Fruit fly (Drosophila melanogaster) whole organism, embryonic: ENCODE measurements around the gene Shmt.

Experiments
- Asciz ChIP-seq: fragments of 200-800 bp; sonication (Bioruptor generic); optimal IDR thresholded peaks from 2 replicates; lab custom pipeline; 2017; ENCODE audit warnings: missing biosample characterization, mild to moderate bottlenecking, missing genetic modification characterization, missing genetic modification reagents
- B-H2 ChIP-seq: fragments of 200-800 bp; sonication (Bioruptor generic); optimal IDR thresholded peaks from 2 replicates; lab custom pipeline; 2018; ENCODE audit warnings: missing biosample characterization, mild to moderate bottlenecking, missing genetic modification characterization
- CG11398 ChIP-seq: fragments of 200-800 bp; sonication (Bioruptor generic); optimal IDR thresholded peaks from 2 replicates; lab custom pipeline; 2016; ENCODE audit warnings: missing biosample characterization, missing genetic modification characterization
- CG13123 ChIP-seq: fragments of 200-800 bp; sonication (Bioruptor generic); optimal IDR thresholded peaks from 2 replicates; lab custom pipeline; 2016; ENCODE audit warnings: missing biosample characterization, missing genetic modification characterization
- CG13296 ChIP-seq: fragments of 200-800 bp; sonication (Bioruptor generic); optimal IDR thresholded peaks from 3 replicates; lab custom pipeline; 2018; ENCODE audit warnings: missing biosample characterization, mild to moderate bottlenecking, missing genetic modification characterization
- CG15479 ChIP-seq: fragments of 200-800 bp; sonication (Bioruptor generic); optimal IDR thresholded peaks from 3 replicates; lab custom pipeline; 2019; ENCODE audit warnings: missing biosample characterization, mild to moderate bottlenecking, missing genetic modification characterization, moderate library complexity
- CG16863 ChIP-seq: fragments of 200-800 bp; sonication (Bioruptor generic); optimal IDR thresholded peaks from 3 replicates; lab custom pipeline; 2016; ENCODE audit warnings: missing biosample characterization, missing genetic modification characterization
- CG18011 ChIP-seq: fragments of 200-800 bp; sonication (Bioruptor generic); optimal IDR thresholded peaks from 2 replicates; lab custom pipeline; 2017; ENCODE audit warnings: missing biosample characterization, missing genetic modification characterization, mild to moderate bottlenecking, moderate library complexity, missing genotype
- CG18262 ChIP-seq: fragments of 200-800 bp; optimal IDR thresholded peaks from 3 replicates; lab custom pipeline; 2019; ENCODE audit warnings: missing biosample characterization, mild to moderate bottlenecking, missing genetic modification characterization, moderate library complexity
- CG18476 ChIP-seq: fragments of 200-800 bp; sonication (Bioruptor generic); optimal IDR thresholded peaks from 2 replicates; lab custom pipeline; 2016; ENCODE audit warnings: missing biosample characterization, mild to moderate bottlenecking, missing genetic modification characterization
- CG31224 ChIP-seq: fragments of 200-800 bp; sonication (Bioruptor generic); IDR thresholded peaks from 2 replicates; pipeline ENCODE4 v1.3.6; 2022; ENCODE audit warnings: missing biosample characterization, missing genetic modification characterization
- CG32532 ChIP-seq: fragments of 200-800 bp; sonication (Bioruptor generic); IDR thresholded peaks from 2 replicates; pipeline ENCODE4 v1.3.6; 2022; ENCODE audit warnings: missing biosample characterization, missing genetic modification characterization
- CG32767 ChIP-seq: fragments of 200-800 bp; sonication (Bioruptor generic); IDR thresholded peaks from 2 replicates; pipeline ENCODE4 v1.3.6; 2022; ENCODE audit warnings: missing biosample characterization, missing genetic modification characterization
- CG3407 ChIP-seq: fragments of 200-800 bp; sonication (Bioruptor generic); optimal IDR thresholded peaks from 2 replicates; lab custom pipeline; 2018; ENCODE audit warnings: missing biosample characterization, mild to moderate bottlenecking, missing genetic modification characterization
- CG4328 ChIP-seq: fragments of 200-800 bp; sonication (Bioruptor generic); optimal IDR thresholded peaks from 3 replicates; lab custom pipeline; 2017; ENCODE audit warnings: missing biosample characterization, missing genetic modification reagents, missing genetic modification characterization
- CG4730 ChIP-seq: fragments of 200-800 bp; sonication (Bioruptor generic); IDR thresholded peaks from 2 replicates; pipeline ENCODE4 v1.3.6; 2022; ENCODE audit warnings: missing biosample characterization, missing genetic modification characterization
- CG5180 ChIP-seq: fragments of 200-800 bp; sonication (Bioruptor generic); optimal IDR thresholded peaks from 3 replicates; lab custom pipeline; 2017; ENCODE audit warnings: missing biosample characterization, missing genetic modification characterization, mild to moderate bottlenecking, moderate library complexity, missing genetic modification reagents
- CG7963 ChIP-seq: fragments of 200-800 bp; sonication (Bioruptor generic); IDR thresholded peaks from 3 replicates; pipeline ENCODE4 v1.3.6; 2022; ENCODE audit warnings: missing biosample characterization, missing genetic modification characterization; ENCODE audit not compliant: partially characterized antibody
- CG8290 ChIP-seq, 3 experiments: fragments of 200-800 bp; sonication (Bioruptor generic); optimal IDR thresholded peaks; 2 replicates each; lab custom pipeline; 2016 to 2019; ENCODE audit warnings: missing biosample characterization in 3 of 3, missing genetic modification characterization in 3 of 3, mild to moderate bottlenecking in 2 of 3, moderate library complexity in 1 of 3
- CG8359 ChIP-seq: fragments of 200-800 bp; sonication (Bioruptor generic); optimal IDR thresholded peaks from 2 replicates; lab custom pipeline; 2017; ENCODE audit warnings: missing biosample characterization, mild to moderate bottlenecking, missing genetic modification characterization, borderline replicate concordance
- HHEX ChIP-seq: fragments of 200-800 bp; sonication (Bioruptor generic); optimal IDR thresholded peaks from 3 replicates; lab custom pipeline; 2017; ENCODE audit warnings: missing biosample characterization, mild to moderate bottlenecking, missing genetic modification characterization, missing genetic modification reagents
- NK7.1 ChIP-seq: fragments of 200-800 bp; sonication (Bioruptor generic); optimal IDR thresholded peaks from 3 replicates; lab custom pipeline; 2016; ENCODE audit warnings: missing biosample characterization, missing genetic modification characterization
- Nf-YA ChIP-seq: fragments of 200-800 bp; sonication (Bioruptor generic); IDR thresholded peaks from 2 replicates; pipeline ENCODE4 v1.3.6; 2022; ENCODE audit warnings: missing biosample characterization, missing genetic modification characterization
- Stat92E ChIP-seq, 3 experiments: fragments of >200 bp in 2 of 3; fragments of 200-800 bp in 1 of 3; sonication (Bioruptor generic) in 1 of 3; optimal IDR thresholded peaks; 2 replicates each; lab custom pipeline; 2017 to 2019; ENCODE audit warnings: missing biosample characterization in 3 of 3, missing genetic modification characterization in 3 of 3, mild to moderate bottlenecking in 1 of 3, moderate library complexity in 1 of 3
- abd-A ChIP-seq: fragments of 200-800 bp; sonication (Bioruptor generic); optimal IDR thresholded peaks from 3 replicates; lab custom pipeline; 2019; ENCODE audit warnings: missing biosample characterization, mild to moderate bottlenecking, missing genetic modification characterization, moderate library complexity
- bcd ChIP-seq: fragments of 200-800 bp; sonication (Bioruptor generic); optimal IDR thresholded peaks from 2 replicates; lab custom pipeline; 2017; ENCODE audit warnings: missing biosample characterization, mild to moderate bottlenecking, missing genetic modification characterization
- cas ChIP-seq: fragments of 200-800 bp; sonication (Bioruptor generic); IDR thresholded peaks from 2 replicates; pipeline ENCODE4 v1.3.6; 2022; ENCODE audit warnings: missing biosample characterization, missing genetic modification characterization
- dati ChIP-seq: fragments of 200-800 bp; sonication (Bioruptor generic); IDR thresholded peaks from 2 replicates; pipeline ENCODE4 v1.3.6; 2022; ENCODE audit warnings: missing biosample characterization, missing genetic modification characterization
- dysf ChIP-seq: fragments of 200-800 bp; sonication (Bioruptor generic); IDR thresholded peaks from 3 replicates; pipeline ENCODE4 v1.3.6; 2022; ENCODE audit warnings: missing biosample characterization, missing genetic modification characterization
- fd3F ChIP-seq: fragments of 200-800 bp; sonication (Bioruptor generic); optimal IDR thresholded peaks from 2 replicates; lab custom pipeline; 2018; ENCODE audit warnings: missing biosample characterization, mild to moderate bottlenecking, missing genetic modification characterization, moderate library complexity
- fd64A ChIP-seq: fragments of 200-800 bp; sonication (Bioruptor generic); optimal IDR thresholded peaks from 3 replicates; lab custom pipeline; 2018; ENCODE audit warnings: missing biosample characterization, mild to moderate bottlenecking, missing genetic modification characterization
- grn ChIP-seq: fragments of 200-800 bp; sonication (Bioruptor generic); optimal IDR thresholded peaks from 3 replicates; lab custom pipeline; 2017; ENCODE audit warnings: missing biosample characterization, missing genetic modification characterization
- ham ChIP-seq: fragments of 200-800 bp; sonication (Bioruptor generic); IDR thresholded peaks from 2 replicates; pipeline ENCODE4 v1.3.6; 2022; ENCODE audit warnings: missing biosample characterization, missing genetic modification characterization
- her ChIP-seq: fragments of 200-800 bp; sonication (Bioruptor generic); optimal IDR thresholded peaks from 2 replicates; lab custom pipeline; 2016; ENCODE audit warnings: missing biosample characterization, missing genetic modification characterization
- jumu ChIP-seq: fragments of 200-800 bp; sonication (Bioruptor generic); optimal IDR thresholded peaks from 3 replicates; lab custom pipeline; 2016; ENCODE audit warnings: missing biosample characterization, missing genetic modification characterization
- ken ChIP-seq: fragments of 200-800 bp; sonication (Bioruptor generic); IDR thresholded peaks from 3 replicates; pipeline ENCODE4 v1.3.6; 2022; ENCODE audit warnings: missing biosample characterization, missing genetic modification characterization
- knrl ChIP-seq: fragments of 200-800 bp; sonication (Bioruptor generic); IDR thresholded peaks from 3 replicates; pipeline ENCODE4 v1.3.6; 2022; ENCODE audit warnings: missing biosample characterization, missing genetic modification characterization; ENCODE audit not compliant: partially characterized antibody
- lov ChIP-seq, 2 experiments: fragments of 200-800 bp in 1 of 2; fragments of >200 bp in 1 of 2; sonication (Bioruptor generic) in 1 of 2; IDR thresholded peaks in 1 of 2; optimal IDR thresholded peaks in 1 of 2; 2 replicates in 1 of 2; 3 replicates in 1 of 2; pipeline versions ENCODE4 v1.3.6 to Lab custom; 2017 to 2022; ENCODE audit warnings: missing biosample characterization in 1 of 2, missing genetic modification characterization in 1 of 2
- peb ChIP-seq: fragments of 200-800 bp; sonication (Bioruptor generic); IDR thresholded peaks from 2 replicates; pipeline ENCODE4 v1.3.6; 2022; ENCODE audit warnings: missing biosample characterization, missing genetic modification characterization
- row ChIP-seq: fragments of 200-800 bp; sonication (Bioruptor generic); IDR thresholded peaks from 3 replicates; pipeline ENCODE4 v1.3.6; 2022; ENCODE audit warnings: missing biosample characterization, missing genetic modification characterization
- scrt ChIP-seq: fragments of 200-800 bp; sonication (Bioruptor generic); optimal IDR thresholded peaks from 2 replicates; lab custom pipeline; 2018; ENCODE audit warnings: missing biosample characterization, mild to moderate bottlenecking, missing genetic modification characterization, moderate library complexity
- shn ChIP-seq: fragments of 200-800 bp; sonication (Bioruptor generic); optimal IDR thresholded peaks from 3 replicates; lab custom pipeline; 2016; ENCODE audit warnings: missing biosample characterization, missing genetic modification characterization
- sima ChIP-seq: fragments of 200-800 bp; sonication (Bioruptor generic); optimal IDR thresholded peaks from 2 replicates; lab custom pipeline; 2016; ENCODE audit warnings: missing biosample characterization, missing genetic modification characterization
- slp2 ChIP-seq: fragments of 200-800 bp; sonication (Bioruptor generic); optimal IDR thresholded peaks from 2 replicates; lab custom pipeline; 2016; ENCODE audit warnings: missing biosample characterization, missing genetic modification characterization
- toy ChIP-seq: fragments of 200-800 bp; sonication (Bioruptor generic); IDR thresholded peaks from 2 replicates; pipeline ENCODE4 v1.3.6; 2022; ENCODE audit warnings: missing biosample characterization, missing genetic modification characterization
- unc-4 ChIP-seq: fragments of 200-800 bp; sonication (Bioruptor generic); IDR thresholded peaks from 2 replicates; pipeline ENCODE4 v1.3.6; 2022; ENCODE audit warnings: missing biosample characterization, missing genetic modification characterization; ENCODE audit not compliant: partially characterized antibody
- zen ChIP-seq: fragments of 200-800 bp; sonication (Bioruptor generic); optimal IDR thresholded peaks from 3 replicates; lab custom pipeline; 2018; ENCODE audit warnings: missing biosample characterization, mild to moderate bottlenecking, missing genetic modification characterization, moderate library complexity
- zf30C ChIP-seq: fragments of 200-800 bp; sonication (Bioruptor generic); optimal IDR thresholded peaks from 3 replicates; lab custom pipeline; 2018; ENCODE audit warnings: missing biosample characterization, mild to moderate bottlenecking, missing genetic modification characterization

The Shmt gene

DNA sequence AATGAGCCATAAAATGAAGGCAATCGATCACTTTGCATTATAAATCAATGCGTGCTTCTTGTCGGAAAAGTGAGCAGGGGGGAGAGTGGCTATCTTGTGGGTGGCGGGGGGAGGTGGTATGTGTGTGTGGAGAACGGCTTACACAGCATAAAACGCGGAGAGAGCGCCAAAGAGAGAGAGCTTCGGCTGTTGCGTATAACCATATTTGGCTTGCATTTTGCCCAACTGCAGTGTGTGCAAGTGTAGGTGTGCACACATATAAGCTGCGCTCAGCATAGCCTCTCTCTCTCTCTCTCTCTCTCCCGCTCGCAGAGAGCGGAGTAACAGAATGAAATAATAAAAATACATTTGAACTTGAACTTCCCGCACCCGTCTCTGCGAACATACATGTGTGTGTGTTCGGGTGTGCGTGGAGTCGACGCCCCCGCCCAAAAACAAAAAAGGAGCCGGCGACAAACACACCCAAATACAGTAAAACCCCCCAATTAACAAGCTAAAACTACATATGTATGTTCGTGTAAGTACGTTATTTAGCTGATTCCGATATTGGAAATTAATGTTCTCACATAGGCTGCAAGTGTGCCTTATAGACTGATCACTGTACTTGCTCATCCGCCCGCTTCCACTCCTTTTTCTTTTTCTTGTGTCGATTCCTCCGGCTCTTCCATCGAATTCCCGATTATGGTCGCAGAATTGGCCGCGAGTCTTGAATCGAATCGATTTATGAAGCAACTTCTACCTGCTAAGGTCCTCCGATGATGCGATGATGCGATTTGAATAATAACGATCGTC is 29.6 kb downstream of the Shmt start (continued):
- peak; percentile 34; the same call in 1 of the 2 replicates for TF ChIP-seq CG32532 (GFP tag; lab: Robert Waterston, UW)
- TF ChIP-seq peb (GFP tag; lab: Robert Waterston, UW), result no peak
- TF ChIP-seq sima (GFP tag; lab: Kevin White, UChicago), result no peak
- TF ChIP-seq CG16863 (GFP tag; lab: Kevin White, UChicago), result peak; percentile 3
- TF ChIP-seq her (GFP tag; lab: Kevin White, UChicago), result peak; percentile 6
- TF ChIP-seq CG32767 (GFP tag; lab: Robert Waterston, UW), result 0 out of 2 replicates have a peak, but pooled peaks have one; percentile 9
- TF ChIP-seq Nf-YA, result no peak
- no peak for TF ChIP-seq lov (optimal IDR thresholded peaks at IDR 0.05; lab: Kevin White, UChicago)
- 0 out of 3 replicates have a peak, but pooled peaks have one; percentile 48 for TF ChIP-seq lov (GFP tag; IDR thresholded peaks at IDR 0.05; lab: Robert Waterston, UW)
- no peak for TF ChIP-seq scrt (GFP tag; lab: Kevin White, UChicago)
- TF ChIP-seq CG3407 (GFP tag; lab: Kevin White, UChicago), result no peak
- TF ChIP-seq grn (GFP tag; lab: Kevin White, UChicago), result no peak
- TF ChIP-seq CG5180 (GFP tag; lab: Kevin White, UChicago), result no peak
- no peak for TF ChIP-seq CG4328
- TF ChIP-seq row (GFP tag; lab: Robert Waterston, UW), result peak; percentile 62; the same call in 2 of the 3 replicates
- TF ChIP-seq CG8359, result no peak
- TF ChIP-seq ken (GFP tag; lab: Robert Waterston, UW), result no peak
- TF ChIP-seq fd3F (GFP tag; lab: Kevin White, UChicago), result no peak
- TF ChIP-seq zf30C, result no peak
- no peak for TF ChIP-seq knrl (GFP tag; lab: Robert Waterston, UW)
- TF ChIP-seq ham (GFP tag; lab: Robert Waterston, UW), result no peak
- TF ChIP-seq CG7963 (GFP tag; lab: Robert Waterston, UW), result no peak
- no peak for TF ChIP-seq fd64A (GFP tag; lab: Kevin White, UChicago)
- no peak for TF ChIP-seq bcd (GFP tag; lab: Kevin White, UChicago)
- TF ChIP-seq cas (GFP tag; lab: Robert Waterston, UW), result no peak
- TF ChIP-seq shn (GFP tag; lab: Kevin White, UChicago), result no peak
- TF ChIP-seq CG13123, result no peak
- no peak for TF ChIP-seq HHEX
- TF ChIP-seq CG18262, result peak; percentile 46
- no peak for TF ChIP-seq CG11398
- TF ChIP-seq CG15479 (GFP tag; lab: Kevin White, UChicago), result no peak
- no peak for TF ChIP-seq unc-4 (GFP tag; lab: Robert Waterston, UW)
- TF ChIP-seq NK7.1 (GFP tag; lab: Kevin White, UChicago), result no peak
- TF ChIP-seq CG18476 (GFP tag; lab: Kevin White, UChicago), result no peak
- no peak for TF ChIP-seq toy (GFP tag; lab: Robert Waterston, UW)
- peak; percentile 14; the same call in 1 of the 2 replicates for TF ChIP-seq dati (GFP tag; lab: Robert Waterston, UW)
- no peak for TF ChIP-seq slp2 (GFP tag; lab: Kevin White, UChicago)
- peak; percentile 4 for TF ChIP-seq jumu (GFP tag; lab: Kevin White, UChicago)
- TF ChIP-seq abd-A, result peak; percentile 32
- no peak for TF ChIP-seq CG4730 (GFP tag; lab: Robert Waterston, UW)
- no peak for TF ChIP-seq CG13296
- TF ChIP-seq Asciz, result no peak
- TF ChIP-seq CG8290 (GFP tag; optimal IDR thresholded peaks at IDR 0.05; lab: Kevin White, UChicago), result peak; percentile 13
- TF ChIP-seq CG8290 (tag; optimal IDR thresholded peaks at IDR 0.05; lab: Kevin White, UChicago), result peak in 1 of 2 experiments; percentile 16
- no peak for TF ChIP-seq CG31224 (GFP tag; lab: Robert Waterston, UW)
- no peak for TF ChIP-seq CG18011 (GFP tag; lab: Kevin White, UChicago)
- TF ChIP-seq B-H2 (GFP tag; lab: Kevin White, UChicago), result no peak
- TF ChIP-seq dysf, result peak; percentile 43; the same call in 1 of the 3 replicates
- no peak for TF ChIP-seq zen (tag; lab: Kevin White, UChicago)
- no peak for TF ChIP-seq Stat92E (GFP tag; optimal IDR thresholded peaks at IDR 0.05; lab: Kevin White, UChicago)
